Fruit fly (Drosophila melanogaster) whole organism, wandering third instar larva: ENCODE results near the gene Or98b.

Experiments
- Abd-B ChIP-seq: fragments of >200 bp; optimal IDR thresholded peaks from 2 replicates; lab custom pipeline; 2017; ENCODE audit warnings: missing biosample characterization, missing genetic modification characterization
- CG32264 ChIP-seq: fragments of 200-800 bp; sonication (Bioruptor generic); optimal IDR thresholded peaks from 2 replicates; lab custom pipeline; 2016; ENCODE audit warnings: missing biosample characterization, missing genetic modification characterization
- CG9705 ChIP-seq: fragments of 200-800 bp; sonication (Bioruptor generic); optimal IDR thresholded peaks from 2 replicates; lab custom pipeline; 2018; ENCODE audit warnings: missing biosample characterization, mild to moderate bottlenecking, missing genetic modification characterization
- CrebA ChIP-seq: fragments of 200-800 bp; sonication (Bioruptor generic); optimal IDR thresholded peaks from 2 replicates; lab custom pipeline; 2016; ENCODE audit warnings: missing biosample characterization, mild to moderate bottlenecking, missing genetic modification characterization, borderline replicate concordance
- Dfd ChIP-seq: fragments of >200 bp; optimal IDR thresholded peaks from 2 replicates; lab custom pipeline; 2017; ENCODE audit warnings: missing biosample characterization, missing genetic modification characterization
- Dif ChIP-seq: fragments of 200-275, 200-300 bp; sonication (Bioruptor generic); optimal IDR thresholded peaks from 2 replicates; lab custom pipeline; 2018; ENCODE audit warnings: missing biosample characterization, missing genetic modification characterization; ENCODE audit not compliant: partially characterized antibody
- GATAd ChIP-seq: sonication (Bioruptor generic); optimal IDR thresholded peaks from 2 replicates; lab custom pipeline; 2016; ENCODE audit warnings: missing biosample characterization, missing genetic modification characterization
- HLH106 ChIP-seq: fragments of 200-800 bp; optimal IDR thresholded peaks from 3 replicates; lab custom pipeline; 2019; ENCODE audit warnings: missing biosample characterization, mild to moderate bottlenecking, missing genetic modification characterization, moderate library complexity
- Hnf4 ChIP-seq: fragments of 200-800 bp; sonication (Bioruptor generic); optimal IDR thresholded peaks from 2 replicates; lab custom pipeline; 2016; ENCODE audit warnings: missing biosample characterization, mild to moderate bottlenecking, missing genetic modification characterization
- Hr78 ChIP-seq: fragments of >200 bp; optimal IDR thresholded peaks from 2 replicates; lab custom pipeline; 2017; ENCODE audit warnings: missing biosample characterization, missing genetic modification characterization
- Hr83 ChIP-seq: fragments of 200-300 bp; sonication (Bioruptor generic); optimal IDR thresholded peaks from 2 replicates; lab custom pipeline; 2016; ENCODE audit warnings: missing biosample characterization, mild to moderate bottlenecking, missing genetic modification characterization, moderate library complexity; ENCODE audit not compliant: poor library complexity, severe bottlenecking
- Jra ChIP-seq: sonication (Bioruptor generic); optimal IDR thresholded peaks from 2 replicates; lab custom pipeline; 2016; ENCODE audit warnings: missing biosample characterization, missing genetic modification characterization
- Mio ChIP-seq: sonication (Bioruptor generic); optimal IDR thresholded peaks from 2 replicates; lab custom pipeline; 2016; ENCODE audit warnings: missing biosample characterization, missing genetic modification characterization
- Myc ChIP-seq: fragments of >200 bp; optimal IDR thresholded peaks from 2 replicates; lab custom pipeline; 2017
- N ChIP-seq: fragments of >200 bp; optimal IDR thresholded peaks from 2 replicates; lab custom pipeline; 2018; ENCODE audit warnings: missing biosample characterization, missing external identifiers, missing genetic modification characterization
- OdsH ChIP-seq: fragments of 200-800 bp; sonication (Bioruptor generic); optimal IDR thresholded peaks from 2 replicates; lab custom pipeline; 2016; ENCODE audit warnings: missing biosample characterization, mild to moderate bottlenecking, missing genetic modification characterization
- Rel ChIP-seq, 2 experiments: fragments of 200-800 bp; sonication (Bioruptor generic) in 1 of 2; optimal IDR thresholded peaks; 2 replicates in 1 of 2; 3 replicates in 1 of 2; lab custom pipeline; 2016 to 2019; ENCODE audit warnings: mild to moderate bottlenecking in 2 of 2, missing biosample characterization in 2 of 2, missing genetic modification characterization in 2 of 2, moderate library complexity in 1 of 2
- Sp1 ChIP-seq: fragments of 200-800 bp; sonication (Bioruptor generic); optimal IDR thresholded peaks from 3 replicates; lab custom pipeline; 2019; ENCODE audit warnings: missing biosample characterization, mild to moderate bottlenecking, missing genetic modification characterization, moderate library complexity
- Vsx2 ChIP-seq: fragments of 200-300, 225-300 bp; sonication (Bioruptor generic); optimal IDR thresholded peaks from 2 replicates; lab custom pipeline; 2018; ENCODE audit warnings: missing biosample characterization, missing genetic modification characterization; ENCODE audit not compliant: partially characterized antibody
- br ChIP-seq: fragments of 200-800 bp; sonication (Bioruptor generic); optimal IDR thresholded peaks from 2 replicates; lab custom pipeline; 2016; ENCODE audit warnings: missing biosample characterization, missing genetic modification characterization
- brk ChIP-seq: fragments of 200-800 bp; sonication (Bioruptor generic); optimal IDR thresholded peaks from 2 replicates; lab custom pipeline; 2016; ENCODE audit warnings: missing biosample characterization, mild to moderate bottlenecking, missing genetic modification characterization
- dl ChIP-seq, 2 experiments: fragments of 175-275, 200-275 bp in 1 of 2; fragments of 200-275 bp in 1 of 2; sonication (Bioruptor generic); optimal IDR thresholded peaks; lab custom pipeline; 2018; ENCODE audit warnings: mild to moderate bottlenecking in 2 of 2, missing biosample characterization in 2 of 2, missing genetic modification characterization in 2 of 2, moderate library complexity in 2 of 2; ENCODE audit not compliant: partially characterized antibody in 2 of 2, insufficient read depth in 1 of 2
- dmrt93B ChIP-seq: fragments of 200-800 bp; sonication (Bioruptor generic); optimal IDR thresholded peaks from 2 replicates; lab custom pipeline; 2018; ENCODE audit warnings: missing biosample characterization, mild to moderate bottlenecking, missing genetic modification characterization
- dsf ChIP-seq: sonication (Bioruptor generic); optimal IDR thresholded peaks from 2 replicates; lab custom pipeline; 2016; ENCODE audit warnings: missing biosample characterization, missing genetic modification characterization, borderline replicate concordance
- ey ChIP-seq: fragments of 200-800 bp; sonication (Bioruptor generic); optimal IDR thresholded peaks from 2 replicates; lab custom pipeline; 2016; ENCODE audit warnings: missing biosample characterization, missing genetic modification characterization
- foxo ChIP-seq, 2 experiments: fragments of 200-800 bp; sonication (Bioruptor generic); optimal IDR thresholded peaks; 2 replicates in 1 of 2; 3 replicates in 1 of 2; lab custom pipeline; 2016 to 2017; ENCODE audit warnings: missing biosample characterization in 2 of 2, missing genetic modification characterization in 2 of 2
- fru ChIP-seq: fragments of 200-800 bp; sonication (Bioruptor generic); optimal IDR thresholded peaks from 3 replicates; lab custom pipeline; 2016; ENCODE audit warnings: missing biosample characterization, mild to moderate bottlenecking, missing genetic modification characterization
- h ChIP-seq: fragments of 200-800 bp; sonication (Bioruptor generic); optimal IDR thresholded peaks from 3 replicates; lab custom pipeline; 2016; ENCODE audit warnings: missing biosample characterization, mild to moderate bottlenecking, missing genetic modification characterization
- jim ChIP-seq: fragments of 175-275, 200-325 bp; sonication (Bioruptor generic); optimal IDR thresholded peaks from 2 replicates; lab custom pipeline; 2016; ENCODE audit warnings: missing biosample characterization, mild to moderate bottlenecking, missing genetic modification characterization
- lola ChIP-seq: fragments of >200 bp; optimal IDR thresholded peaks from 2 replicates; lab custom pipeline; 2017; ENCODE audit warnings: missing biosample characterization, missing genetic modification characterization
- pan ChIP-seq: fragments of >200 bp; optimal IDR thresholded peaks from 2 replicates; lab custom pipeline; 2017
- psq ChIP-seq: fragments of 200-800 bp; sonication (Bioruptor generic); optimal IDR thresholded peaks from 3 replicates; lab custom pipeline; 2017; ENCODE audit warnings: missing biosample characterization, mild to moderate bottlenecking, missing genetic modification characterization, moderate library complexity
- rgr ChIP-seq: fragments of 200-800 bp; sonication (Bioruptor generic); optimal IDR thresholded peaks from 3 replicates; lab custom pipeline; 2016; ENCODE audit warnings: missing biosample characterization, mild to moderate bottlenecking, missing genetic modification characterization
- sage ChIP-seq: fragments of 200-800 bp; sonication (Bioruptor generic); optimal IDR thresholded peaks from 2 replicates; lab custom pipeline; 2016; ENCODE audit warnings: missing biosample characterization, mild to moderate bottlenecking, missing genetic modification characterization
- sv ChIP-seq: fragments of 200-800 bp; sonication (Bioruptor generic); optimal IDR thresholded peaks from 3 replicates; lab custom pipeline; 2016; ENCODE audit warnings: missing biosample characterization, missing genetic modification characterization
- tai ChIP-seq: sonication (Bioruptor generic); optimal IDR thresholded peaks from 2 replicates; lab custom pipeline; 2016; ENCODE audit warnings: missing biosample characterization, missing genetic modification characterization
- usp ChIP-seq: fragments of >200 bp; optimal IDR thresholded peaks from 2 replicates; lab custom pipeline; 2017; ENCODE audit warnings: missing biosample characterization, missing genetic modification characterization
- woc ChIP-seq: sonication (Bioruptor generic); optimal IDR thresholded peaks from 2 replicates; lab custom pipeline; 2016; ENCODE audit warnings: missing biosample characterization, mild to moderate bottlenecking, missing genetic modification characterization

Or98b gene

DNA sequence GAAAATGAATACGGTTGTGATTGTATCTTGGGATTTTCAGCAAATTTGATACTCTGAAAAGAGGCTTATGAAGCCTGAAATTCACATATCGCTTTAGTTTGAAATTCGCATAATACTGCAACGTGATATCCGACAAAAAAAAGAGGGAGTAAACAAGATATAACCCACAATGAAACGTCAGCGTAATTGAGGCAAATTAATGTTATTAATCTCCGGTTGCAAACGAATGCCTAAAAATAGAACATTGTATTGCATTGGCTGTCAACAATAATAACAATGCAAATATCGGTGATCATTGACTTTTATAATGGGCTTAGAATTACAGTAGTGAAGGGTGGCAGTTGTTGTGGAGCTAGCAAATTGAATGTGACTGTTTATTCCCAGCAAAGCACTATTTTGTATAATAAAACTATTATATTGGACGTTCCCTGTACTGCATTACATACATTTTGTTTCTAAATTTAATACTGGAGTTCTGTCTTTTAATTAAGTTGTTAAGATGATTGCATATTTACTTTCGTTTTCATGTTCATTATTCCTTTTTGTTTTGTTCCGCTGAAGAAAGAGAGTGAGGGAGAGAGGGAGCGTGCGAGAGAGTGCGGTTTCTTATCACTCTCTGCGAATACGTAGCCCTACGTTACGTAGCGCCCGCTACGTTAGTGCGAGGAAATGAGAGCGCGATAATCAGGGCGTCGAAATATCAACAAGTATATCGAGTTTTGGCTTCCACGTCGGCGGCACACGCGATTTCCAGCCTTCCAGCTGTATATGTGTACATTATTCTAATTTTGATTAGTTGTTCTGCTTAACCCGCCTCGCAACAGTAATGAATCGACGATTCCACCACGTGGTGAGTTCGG, 21.5 kb upstream of the Or98b start:
- TF ChIP-seq dmrt93B (GFP tag; lab: Kevin White, UChicago) (no peak), GATAd (GFP tag; lab: Kevin White, UChicago) (peak; percentile 5), Hr78 (GFP tag; lab: Kevin White, UChicago) (no peak), CG9705 (no peak), dsf (GFP tag; lab: Kevin White, UChicago) (no peak), pan (lab: Kevin White, UChicago) (no peak), rgr (GFP tag; lab: Kevin White, UChicago) (peak; percentile 25), N (GFP tag; lab: Kevin White, UChicago) (no peak), foxo (GFP tag; optimal IDR thresholded peaks at IDR 0.05; lab: Kevin White, UChicago) (peak in 1 of 2 experiments; percentile 5), h (GFP tag; lab: Kevin White, UChicago) (peak; percentile 52), ey (no peak), Abd-B (GFP tag; lab: Kevin White, UChicago) (no peak), Myc (lab: Kevin White, UChicago) (peak; percentile 40), OdsH (GFP tag; lab: Kevin White, UChicago) (no peak), psq (GFP tag; lab: Kevin White, UChicago) (peak; percentile 76), sv (GFP tag; lab: Kevin White, UChicago) (no peak), dl (GFP tag; optimal IDR thresholded peaks at IDR 0.05; lab: Kevin White, UChicago; ENCODE audit: insufficient read depth in 1 of 2, partially characterized antibody in 2 of 2) (peak; percentile 25 to 50), Vsx2 (GFP tag; lab: Kevin White, UChicago) (no peak), Dif (GFP tag; lab: Kevin White, UChicago) (peak; percentile 74), Dfd (GFP tag; lab: Kevin White, UChicago) (no peak), Jra (GFP tag; lab: Kevin White, UChicago) (no peak), HLH106 (tag; lab: Kevin White, UChicago) (peak; percentile 15), lola (GFP tag; lab: Kevin White, UChicago) (no peak), woc (peak; percentile 2), tai (GFP tag; lab: Kevin White, UChicago) (no peak), Mio (GFP tag; lab: Kevin White, UChicago) (no peak), Rel (GFP tag; optimal IDR thresholded peaks at IDR 0.05; lab: Kevin White, UChicago) (no peak), Rel (tag; optimal IDR thresholded peaks at IDR 0.05; lab: Kevin White, UChicago) (no peak), Sp1 (no peak), sage (GFP tag; lab: Kevin White, UChicago) (peak; percentile 18), usp (GFP tag; lab: Kevin White, UChicago) (no peak), Hr83 (GFP tag; lab: Kevin White, UChicago) (no peak), br (GFP tag; lab: Kevin White, UChicago) (no peak), CG32264 (GFP tag; lab: Kevin White, UChicago) (no peak), CrebA (no peak), Hnf4 (GFP tag; lab: Kevin White, UChicago) (no peak), fru (peak; percentile 12), jim (GFP tag; lab: Kevin White, UChicago) (no peak), brk (no peak)
- TF ChIP-seq, all 38 proteins: peak for 12

dm6 chr3R:28331126-28331490, 20.9 kb upstream of the Or98b start:
- TF ChIP-seq woc (no peak), rgr (GFP tag; lab: Kevin White, UChicago) (no peak), Myc (lab: Kevin White, UChicago) (no peak), brk (no peak), N (GFP tag; lab: Kevin White, UChicago) (no peak), Sp1 (no peak), CrebA (no peak), usp (GFP tag; lab: Kevin White, UChicago) (no peak), Abd-B (GFP tag; lab: Kevin White, UChicago) (no peak), Hr83 (GFP tag; lab: Kevin White, UChicago) (no peak), foxo (GFP tag; optimal IDR thresholded peaks at IDR 0.05; lab: Kevin White, UChicago) (no peak), dl (GFP tag; optimal IDR thresholded peaks at IDR 0.05; lab: Kevin White, UChicago; ENCODE audit: insufficient read depth in 1 of 2, partially characterized antibody in 2 of 2) (no peak), pan (lab: Kevin White, UChicago) (no peak), Hnf4 (GFP tag; lab: Kevin White, UChicago) (no peak), dsf (GFP tag; lab: Kevin White, UChicago) (no peak), h (GFP tag; lab: Kevin White, UChicago) (no peak)
